Worm (Caenorhabditis elegans) whole organism, mixed stage, embryonic: Measurements from ENCODE around the gene E02C12.19.

ENCODE experiments used
- ces-1 ChIP-seq: fragments of 150-350 bp; optimal IDR thresholded peaks from 2 replicates; lab custom pipeline; 2014; ENCODE audit warnings: missing biosample characterization, missing genetic modification reagents, missing genetic modification characterization
- elt-1 ChIP-seq: sonication (generic microtip); optimal IDR thresholded peaks from 2 replicates; lab custom pipeline; 2017; ENCODE audit warnings: missing genetic modification characterization, mild to moderate bottlenecking, missing compliant biosample characterization, antibody characterized with exemption, moderate library complexity, borderline replicate concordance; ENCODE audit not compliant: insufficient read depth
- elt-3 ChIP-seq: fragments of 150-350 bp; optimal IDR thresholded peaks from 2 replicates; lab custom pipeline; 2014; ENCODE audit warnings: missing biosample characterization, missing genetic modification characterization
- flh-1 ChIP-seq: fragments of 200-800 bp; sonication (Bioruptor generic); optimal IDR thresholded peaks from 2 replicates; lab custom pipeline; 2018; ENCODE audit warnings: mild to moderate bottlenecking, missing genetic modification characterization, moderate library complexity, missing compliant biosample characterization
- hlh-1 ChIP-seq: fragments of 150-350 bp; optimal IDR thresholded peaks from 2 replicates; lab custom pipeline; 2014; ENCODE audit warnings: missing biosample characterization, missing genetic modification reagents, missing genetic modification characterization
- lin-13 ChIP-seq: fragments of 150-350 bp; optimal IDR thresholded peaks from 2 replicates; lab custom pipeline; 2014; ENCODE audit warnings: missing biosample characterization, missing genetic modification characterization
- nhr-28 ChIP-seq: fragments of 150-350 bp; optimal IDR thresholded peaks from 2 replicates; lab custom pipeline; 2014; ENCODE audit warnings: missing biosample characterization, missing genetic modification characterization
- nhr-76 ChIP-seq: sonication (generic microtip); optimal IDR thresholded peaks from 2 replicates; lab custom pipeline; 2017; ENCODE audit warnings: missing biosample characterization, missing genetic modification characterization
- sem-2 ChIP-seq: fragments of 200-800 bp; sonication (Bioruptor generic); optimal IDR thresholded peaks from 2 replicates; lab custom pipeline; 2018; ENCODE audit warnings: mild to moderate bottlenecking, missing genetic modification characterization, missing compliant biosample characterization
- sptf-1 ChIP-seq: sonication (generic microtip); optimal IDR thresholded peaks from 2 replicates; lab custom pipeline; 2017; ENCODE audit warnings: mild to moderate bottlenecking, missing genetic modification characterization, moderate library complexity, missing compliant biosample characterization

- TF ChIP-seq ces-1 (GFP tag; lab: Kevin White, UChicago) (no peak), hlh-1 (no peak), nhr-28 (tag; lab: Kevin White, UChicago) (no peak), sptf-1 (no peak), lin-13 (tag; lab: Kevin White, UChicago) (no peak), elt-3 (tag; lab: Kevin White, UChicago) (no peak), flh-1 (no peak), nhr-76 (tag; lab: Kevin White, UChicago) (no peak), elt-1 (tag; lab: Kevin White, UChicago) (no peak), sem-2 (GFP tag; lab: Kevin White, UChicago) (no peak)
These were observed 20.0 kb downstream of the E02C12.19 start, which contains the start of gene ttr-49 for ce11 chrV:9356345-9356744.
